Worm (Caenorhabditis elegans) whole organism, late embryonic: Measurements from ENCODE around the gene scrm-5.

Source experiments
- dmd-4 ChIP-seq: sonication (generic microtip); optimal IDR thresholded peaks from 2 replicates; lab custom pipeline; 2016; ENCODE audit warnings: borderline replicate concordance, missing genetic modification characterization, missing compliant biosample characterization
- elt-4 ChIP-seq: sonication (generic microtip); optimal IDR thresholded peaks from 2 replicates; lab custom pipeline; 2016; ENCODE audit warnings: missing genetic modification characterization, missing compliant biosample characterization
- mec-3 ChIP-seq: sonication (generic microtip); optimal IDR thresholded peaks from 2 replicates; lab custom pipeline; 2016; ENCODE audit warnings: borderline replicate concordance, missing genetic modification characterization, missing compliant biosample characterization
- odd-2 ChIP-seq: sonication (generic microtip); optimal IDR thresholded peaks from 2 replicates; lab custom pipeline; 2017; ENCODE audit warnings: antibody characterized with exemption, mild to moderate bottlenecking, missing genetic modification characterization, missing compliant biosample characterization
- pha-4 ChIP-seq: fragments of 150-350 bp; optimal IDR thresholded peaks from 2 replicates; lab custom pipeline; 2018; ENCODE audit warnings: missing biosample characterization, missing genetic modification reagents, missing genetic modification characterization

- TF ChIP-seq dmd-4 (tag; lab: Kevin White, UChicago) (no peak), mec-3 (tag; lab: Kevin White, UChicago) (no peak), odd-2 (tag; lab: Kevin White, UChicago) (no peak), pha-4 (tag; lab: Kevin White, UChicago) (no peak), elt-4 (no peak)
Observed at ce11 chrIV:4117432-4117831, 44.8 kb upstream of the scrm-5 start, which contains the start of gene drd-50.
